Worm (Caenorhabditis elegans) whole organism, L4 larva: ENCODE results near the gene srx-54.

Source experiments
- R02D3.7 ChIP-seq: fragments of 150-350 bp; sonication (generic microtip); optimal IDR thresholded peaks from 3 replicates; lab custom pipeline; 2014; ENCODE audit warnings: missing biosample characterization, missing genetic modification characterization
- Y48G9A.11 ChIP-seq: fragments of 200-800 bp; sonication (Bioruptor generic); IDR thresholded peaks from 2 replicates; pipeline ENCODE4 v1.3.6; 2022; ENCODE audit warnings: missing genetic modification reagents, missing genetic modification characterization, missing compliant biosample characterization
- ama-1 ChIP-seq: fragments of 150-350 bp; optimal IDR thresholded peaks from 2 replicates; lab custom pipeline; 2014; ENCODE audit warnings: inconsistent platforms, mixed read lengths
- arid-1 ChIP-seq: fragments of 200-800 bp; sonication (Bioruptor generic); conservative IDR thresholded peaks from 2 replicates; pipeline ENCODE4 v1.3.6; 2022; ENCODE audit warnings: missing genetic modification reagents, missing genetic modification characterization, missing compliant biosample characterization
- attf-4 ChIP-seq: sonication (generic microtip); optimal IDR thresholded peaks from 3 replicates; lab custom pipeline; 2017; ENCODE audit warnings: missing biosample characterization, missing genetic modification characterization
- ceh-62 ChIP-seq: sonication (generic microtip); optimal IDR thresholded peaks from 2 replicates; lab custom pipeline; 2017; ENCODE audit warnings: missing biosample characterization, missing genetic modification characterization
- daf-19 ChIP-seq: fragments of 200-800 bp; sonication (Bioruptor generic); conservative IDR thresholded peaks from 2 replicates; pipeline ENCODE4 v1.3.6; 2022; ENCODE audit warnings: missing genetic modification characterization, missing compliant biosample characterization
- dmd-6 ChIP-seq: fragments of 200-800 bp; sonication (Bioruptor generic); IDR thresholded peaks from 2 replicates; pipeline ENCODE4 v1.3.6; 2022; ENCODE audit warnings: missing genetic modification reagents, missing genetic modification characterization, missing compliant biosample characterization
- dmd-8 ChIP-seq: fragments of 200-800 bp; sonication (Bioruptor generic); IDR thresholded peaks from 2 replicates; pipeline ENCODE4 v1.3.6; 2022; ENCODE audit warnings: missing genetic modification characterization, missing compliant biosample characterization
- dmd-9 ChIP-seq: fragments of 200-800 bp; sonication (Bioruptor generic); IDR thresholded peaks from 2 replicates; pipeline ENCODE4 v1.3.6; 2022; ENCODE audit warnings: missing genetic modification reagents, missing genetic modification characterization, missing compliant biosample characterization
- dve-1 ChIP-seq: sonication (generic microtip); optimal IDR thresholded peaks from 2 replicates; lab custom pipeline; 2017; ENCODE audit warnings: antibody characterized with exemption, mild to moderate bottlenecking, missing genetic modification characterization, missing compliant biosample characterization; ENCODE audit not compliant: insufficient read depth
- egl-27 ChIP-seq: sonication (generic microtip); optimal IDR thresholded peaks from 3 replicates; lab custom pipeline; 2017; ENCODE audit warnings: missing biosample characterization, missing genetic modification reagents, missing genetic modification characterization
- fos-1 ChIP-seq: fragments of 150-350 bp; optimal IDR thresholded peaks from 2 replicates; lab custom pipeline; 2014; ENCODE audit warnings: missing biosample characterization, missing genetic modification characterization
- gei-8 ChIP-seq: fragments of 200-800 bp; sonication (Bioruptor generic); optimal IDR thresholded peaks from 2 replicates; lab custom pipeline; 2018; ENCODE audit warnings: mild to moderate bottlenecking, missing genetic modification characterization, missing compliant biosample characterization
- hif-1 ChIP-seq, 2 experiments: sonication (generic microtip); optimal IDR thresholded peaks; 2 replicates each; lab custom pipeline; 2016 to 2017; ENCODE audit warnings: missing compliant biosample characterization in 2 of 2, missing genetic modification characterization in 2 of 2, missing genetic modification reagents in 2 of 2, missing genotype in 2 of 2, mild to moderate bottlenecking in 1 of 2
- hlh-11 ChIP-seq: fragments of 200-800 bp; sonication (Bioruptor generic); optimal IDR thresholded peaks from 2 replicates; lab custom pipeline; 2018; ENCODE audit warnings: mild to moderate bottlenecking, missing genetic modification characterization, missing compliant biosample characterization
- hlh-30 ChIP-seq: sonication (generic microtip); optimal IDR thresholded peaks from 2 replicates; lab custom pipeline; 2017; ENCODE audit warnings: antibody characterized with exemption, mild to moderate bottlenecking, missing genetic modification characterization, missing compliant biosample characterization; ENCODE audit not compliant: insufficient read depth
- jun-1 ChIP-seq: fragments of 150-350 bp; optimal IDR thresholded peaks from 2 replicates; lab custom pipeline; 2014; ENCODE audit warnings: missing biosample characterization, missing genetic modification reagents, missing genetic modification characterization
- lin-15B ChIP-seq: fragments of 150-350 bp; sonication (generic microtip); optimal IDR thresholded peaks from 3 replicates; lab custom pipeline; 2014; ENCODE audit warnings: missing biosample characterization, missing genetic modification characterization
- lin-29 ChIP-seq: fragments of 200-800 bp; sonication (Bioruptor generic); IDR thresholded peaks from 2 replicates; pipeline ENCODE4 v1.3.6; 2022; ENCODE audit warnings: missing genetic modification reagents, missing genetic modification characterization, missing compliant biosample characterization
- lir-3 ChIP-seq: sonication (generic microtip); optimal IDR thresholded peaks from 2 replicates; lab custom pipeline; 2016; ENCODE audit warnings: mild to moderate bottlenecking, missing genetic modification characterization, missing compliant biosample characterization
- madf-9 ChIP-seq: fragments of 200-800 bp; sonication (Bioruptor generic); conservative IDR thresholded peaks from 2 replicates; pipeline ENCODE4 v1.3.6; 2022; ENCODE audit warnings: missing genetic modification reagents, missing genetic modification characterization, missing compliant biosample characterization
- mdl-1 ChIP-seq, 2 experiments: fragments of 150-350 bp in 1 of 2; sonication (generic microtip) in 1 of 2; optimal IDR thresholded peaks; 2 replicates each; lab custom pipeline; 2014 to 2017; ENCODE audit warnings: missing biosample characterization in 2 of 2, missing genetic modification characterization in 2 of 2
- mep-1 ChIP-seq: fragments of 150-350 bp; sonication (generic microtip); optimal IDR thresholded peaks from 3 replicates; lab custom pipeline; 2014; ENCODE audit warnings: missing biosample characterization, missing genetic modification characterization
- mxl-2 ChIP-seq: fragments of 200-800 bp; sonication (Bioruptor generic); conservative IDR thresholded peaks from 2 replicates; pipeline ENCODE4 v1.3.6; 2022; ENCODE audit warnings: missing genetic modification reagents, missing genetic modification characterization, missing compliant biosample characterization
- mxl-3 ChIP-seq: fragments of 200-800 bp; sonication (Bioruptor generic); optimal IDR thresholded peaks from 2 replicates; lab custom pipeline; 2018; ENCODE audit warnings: mild to moderate bottlenecking, missing genetic modification characterization, missing compliant biosample characterization
- nhr-10 ChIP-seq: fragments of 150-350 bp; optimal IDR thresholded peaks from 2 replicates; lab custom pipeline; 2014; ENCODE audit warnings: missing biosample characterization, missing genetic modification characterization
- nhr-11 ChIP-seq: fragments of 150-350 bp; optimal IDR thresholded peaks from 2 replicates; lab custom pipeline; 2014; ENCODE audit warnings: missing biosample characterization, missing genetic modification characterization
- nhr-111 ChIP-seq: fragments of 200-800 bp; sonication (Bioruptor generic); optimal IDR thresholded peaks from 2 replicates; lab custom pipeline; 2018; ENCODE audit warnings: mild to moderate bottlenecking, missing genetic modification characterization, missing compliant biosample characterization
- nhr-237 ChIP-seq: sonication (generic microtip); optimal IDR thresholded peaks from 2 replicates; lab custom pipeline; 2017; ENCODE audit warnings: missing biosample characterization, missing genetic modification characterization
- nhr-28 ChIP-seq: fragments of 150-350 bp; optimal IDR thresholded peaks from 2 replicates; lab custom pipeline; 2014; ENCODE audit warnings: missing biosample characterization, missing genetic modification characterization
- nhr-41 ChIP-seq: fragments of 200-800 bp; sonication (Bioruptor generic); IDR thresholded peaks from 2 replicates; pipeline ENCODE4 v1.3.6; 2022; ENCODE audit warnings: missing genetic modification reagents, missing genetic modification characterization, missing compliant biosample characterization
- nhr-42 ChIP-seq: fragments of 200-800 bp; sonication (Bioruptor generic); IDR thresholded peaks from 2 replicates; pipeline ENCODE4 v1.3.6; 2022; ENCODE audit warnings: missing genetic modification characterization, missing compliant biosample characterization
- nhr-76 ChIP-seq: fragments of 150-350 bp; optimal IDR thresholded peaks from 2 replicates; lab custom pipeline; 2014; ENCODE audit warnings: missing biosample characterization, missing genetic modification characterization
- nhr-77 ChIP-seq: fragments of 150-350 bp; optimal IDR thresholded peaks from 2 replicates; lab custom pipeline; 2014; ENCODE audit warnings: missing biosample characterization, missing genetic modification characterization
- pqm-1 ChIP-seq: sonication (generic microtip); optimal IDR thresholded peaks from 2 replicates; lab custom pipeline; 2017; ENCODE audit warnings: missing biosample characterization, missing genetic modification characterization
- sdz-12 ChIP-seq: fragments of 200-800 bp; sonication (Bioruptor generic); optimal IDR thresholded peaks from 2 replicates; lab custom pipeline; 2018; ENCODE audit warnings: mild to moderate bottlenecking, missing genetic modification characterization, missing compliant biosample characterization
- tra-1 ChIP-seq: fragments of 200-800 bp; sonication (Bioruptor generic); IDR thresholded peaks from 2 replicates; pipeline ENCODE4 v1.3.6; 2022; ENCODE audit warnings: missing genetic modification reagents, missing genetic modification characterization, missing compliant biosample characterization
- unc-39 ChIP-seq: sonication (generic microtip); optimal IDR thresholded peaks from 2 replicates; lab custom pipeline; 2017; ENCODE audit warnings: missing biosample characterization, missing genetic modification characterization
- unc-62 ChIP-seq, 3 experiments: fragments of 150-350 bp in 1 of 3; sonication (generic microtip); optimal IDR thresholded peaks in 2 of 3; peaks in 1 of 3; 1 replicate in 1 of 3; 2 replicates in 2 of 3; lab custom pipeline; 2014 to 2017; ENCODE audit warnings: missing biosample characterization in 3 of 3, missing genetic modification characterization in 3 of 3, missing genetic modification reagents in 3 of 3, missing genotype in 1 of 3
- zfp-2 ChIP-seq: sonication (generic microtip); optimal IDR thresholded peaks from 2 replicates; lab custom pipeline; 2016; ENCODE audit warnings: mild to moderate bottlenecking, missing genetic modification characterization, missing compliant biosample characterization
- zfp-3 ChIP-seq: fragments of 200-800 bp; sonication (Bioruptor generic); conservative IDR thresholded peaks from 2 replicates; pipeline ENCODE4 v1.3.6; 2022; ENCODE audit warnings: missing genetic modification reagents, missing genetic modification characterization, missing compliant biosample characterization
- ztf-7 ChIP-seq: fragments of 150-350 bp; optimal IDR thresholded peaks from 2 replicates; lab custom pipeline; 2014; ENCODE audit warnings: missing biosample characterization, missing genetic modification characterization

Gene srx-54

DNA sequence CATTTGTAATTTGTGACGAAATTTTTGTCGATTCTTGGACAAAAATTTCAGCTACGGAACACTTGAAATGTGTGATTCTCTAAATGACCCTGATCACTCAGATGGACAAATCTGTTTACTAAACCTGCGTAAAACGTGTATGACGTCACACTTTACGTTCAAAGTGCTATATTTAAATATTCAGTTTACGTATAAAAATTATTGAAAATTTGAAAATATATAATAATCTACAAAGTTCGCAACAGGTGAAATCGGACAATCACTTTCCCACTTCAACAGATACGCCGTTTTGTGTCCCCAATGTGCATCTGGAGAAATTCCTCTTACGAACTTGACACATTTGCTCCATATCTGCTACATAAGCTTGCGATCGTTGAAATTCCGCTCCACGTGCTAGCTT is 30.2 kb downstream of the srx-54 start, which contains the start of gene srh-131:
Gene srh-131, plus strand, starts transcription at position 301 of the 400 bp plus-strand sequence.
- TF ChIP-seq egl-27 (tag; lab: Kevin White, UChicago) (no peak), mdl-1 (tag; optimal IDR thresholded peaks at IDR 0.05; lab: Kevin White, UChicago) (no peak), dmd-8 (GFP tag; lab: Robert Waterston, UW) (no peak), lin-29 (no peak), zfp-2 (tag; lab: Kevin White, UChicago) (no peak), mxl-2 (GFP tag; lab: Robert Waterston, UW) (no peak), dve-1 (tag; lab: Kevin White, UChicago) (no peak), zfp-3 (GFP tag; lab: Robert Waterston, UW) (no peak), hlh-11 (no peak), nhr-77 (tag; lab: Kevin White, UChicago) (no peak), mep-1 (tag; lab: Kevin White, UChicago) (no peak), nhr-41 (GFP tag; lab: Robert Waterston, UW) (no peak), jun-1 (tag; lab: Kevin White, UChicago) (no peak), nhr-237 (no peak)

DNA sequence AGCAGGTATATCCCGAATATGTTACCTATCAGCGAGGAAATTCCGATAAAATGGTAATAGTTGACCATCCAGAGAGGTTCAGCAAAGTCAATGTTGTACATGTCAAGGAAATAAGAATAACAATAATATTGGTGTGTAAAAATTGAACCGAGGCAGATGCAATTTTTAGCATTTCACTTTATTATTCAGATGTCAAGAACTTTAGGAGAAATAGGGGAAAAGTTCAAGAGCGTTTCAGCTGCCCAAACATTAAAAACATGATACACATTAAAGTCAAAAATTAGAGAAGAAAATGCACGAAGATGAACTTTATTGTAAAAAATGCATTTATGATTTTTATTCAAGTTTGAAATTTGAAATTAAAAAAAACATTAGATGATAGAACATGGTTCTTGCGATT is 33.3 kb downstream of the srx-54 start, which contains the start of gene sri-69:
Gene sri-69, minus strand, starts transcription at position 101 of the 400 bp plus-strand sequence.
- TF ChIP-seq lir-3 (tag; lab: Kevin White, UChicago) (no peak), unc-62 (GFP tag; optimal IDR thresholded peaks at IDR 0.05 in 1 of 2; lab: Kevin White, UChicago) (peak in 1 of 2 experiments; percentile 21), unc-62 (tag; optimal IDR thresholded peaks at IDR 0.05; lab: Kevin White, UChicago) (no peak), nhr-42 (GFP tag; lab: Robert Waterston, UW) (no peak)

DNA sequence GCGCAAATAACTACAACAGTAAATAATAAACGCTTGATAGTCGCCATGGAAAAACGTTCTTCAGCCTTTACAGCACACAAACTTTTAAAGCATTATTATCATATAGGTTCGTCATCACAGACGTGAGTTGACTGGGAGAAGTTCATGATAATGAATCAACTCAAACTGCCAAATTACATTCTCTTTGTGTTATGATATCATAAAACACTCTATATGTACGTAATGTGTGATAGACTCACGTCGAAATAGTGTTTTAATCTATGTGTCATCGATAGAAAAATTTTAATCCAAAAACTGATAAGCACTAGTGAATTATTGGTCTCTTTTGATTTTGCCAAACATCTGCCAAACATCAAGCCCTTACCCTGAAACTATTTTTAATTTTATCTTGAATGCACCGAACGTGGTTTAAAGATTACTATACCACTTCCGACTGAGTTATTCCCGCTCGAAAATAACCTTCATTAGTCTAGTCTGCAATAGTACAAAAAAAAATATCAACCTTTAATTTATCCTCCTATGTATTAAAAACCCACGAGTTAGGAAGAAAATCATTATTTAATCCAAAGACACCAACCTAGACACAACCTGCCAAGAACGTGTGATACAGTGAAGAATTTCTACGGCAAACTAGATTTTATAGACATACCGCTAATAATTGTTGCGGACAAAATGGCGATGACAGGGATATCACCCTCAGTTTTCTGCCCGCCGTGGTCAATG is 34.5 kb downstream of the srx-54 start, which contains the start of the genes clc-12 and clec-240:
Gene clc-12, minus strand, starts transcription at position 47 of the 723 bp plus-strand sequence.
Gene clec-240, plus strand, starts transcription at position 673 of the 723 bp plus-strand sequence.
- TF ChIP-seq Y48G9A.11 (GFP tag; lab: Robert Waterston, UW): no peak
- no peak for TF ChIP-seq R02D3.7 (tag; lab: Kevin White, UChicago)
- no peak for TF ChIP-seq ztf-7
- TF ChIP-seq egl-27 (tag; lab: Kevin White, UChicago): no peak
- no peak for TF ChIP-seq nhr-111 (GFP tag; lab: Kevin White, UChicago)
- TF ChIP-seq hif-1 (tag; optimal IDR thresholded peaks at IDR 0.05; lab: Kevin White, UChicago): no peak
- no peak for TF ChIP-seq ceh-62
- peak; percentile 15 for TF ChIP-seq nhr-28 (tag; lab: Kevin White, UChicago)
- TF ChIP-seq nhr-11: no peak
- TF ChIP-seq daf-19: no peak
- TF ChIP-seq attf-4 (tag; lab: Kevin White, UChicago): no peak
- peak in 1 of 2 experiments; percentile 26 for TF ChIP-seq unc-62 (GFP tag; optimal IDR thresholded peaks at IDR 0.05 in 1 of 2; lab: Kevin White, UChicago)
- no peak for TF ChIP-seq unc-62 (tag; optimal IDR thresholded peaks at IDR 0.05; lab: Kevin White, UChicago)
- TF ChIP-seq lin-15B (tag; lab: Kevin White, UChicago): no peak
- no peak for TF ChIP-seq madf-9 (GFP tag; lab: Robert Waterston, UW)
- no peak for TF ChIP-seq dmd-9 (GFP tag; lab: Robert Waterston, UW)
- no peak for TF ChIP-seq ama-1 (lab: Kevin White, UChicago)
- no peak for TF ChIP-seq jun-1 (tag; lab: Kevin White, UChicago)
- TF ChIP-seq pqm-1 (tag; lab: Kevin White, UChicago): peak; percentile 14
- no peak for TF ChIP-seq tra-1 (GFP tag; lab: Robert Waterston, UW)
- TF ChIP-seq hlh-30 (tag; lab: Kevin White, UChicago): no peak
- TF ChIP-seq gei-8 (GFP tag; lab: Kevin White, UChicago): no peak
- peak; percentile 47; the same call in 1 of the 2 replicates for TF ChIP-seq dmd-6 (GFP tag; lab: Robert Waterston, UW)
- TF ChIP-seq arid-1 (GFP tag; lab: Robert Waterston, UW): no peak
- TF ChIP-seq nhr-76 (tag; lab: Kevin White, UChicago): no peak
- TF ChIP-seq sdz-12: no peak
- no peak for TF ChIP-seq fos-1 (tag; lab: Kevin White, UChicago)
- TF ChIP-seq unc-39 (tag; lab: Kevin White, UChicago): no peak
- TF ChIP-seq nhr-10 (tag; lab: Kevin White, UChicago): no peak
- TF ChIP-seq lir-3 (tag; lab: Kevin White, UChicago): no peak
- TF ChIP-seq mxl-3: no peak
- TF ChIP-seq, all 104 proteins: peak for 4
